Fruit fly (Drosophila melanogaster) whole organism, embryonic: ENCODE results near the gene Rnb.

Experiments
- B-H1 ChIP-seq: fragments of 200-800 bp; sonication (Bioruptor generic); IDR thresholded peaks from 3 replicates; pipeline ENCODE4 v1.3.6; 2022; ENCODE audit warnings: missing biosample characterization, missing genetic modification characterization
- Bdp1 ChIP-seq: fragments of 200-800 bp; sonication (Bioruptor generic); optimal IDR thresholded peaks from 3 replicates; lab custom pipeline; 2016; ENCODE audit warnings: missing biosample characterization, missing genetic modification characterization
- CG12155 ChIP-seq: fragments of 200-800 bp; sonication (Bioruptor generic); optimal IDR thresholded peaks from 3 replicates; lab custom pipeline; 2016; ENCODE audit warnings: missing biosample characterization, missing genetic modification characterization
- CG13424 ChIP-seq: fragments of 200-800 bp; sonication (Bioruptor generic); optimal IDR thresholded peaks from 2 replicates; lab custom pipeline; 2019; ENCODE audit warnings: missing biosample characterization, mild to moderate bottlenecking, missing genetic modification characterization, moderate library complexity
- CG13775 ChIP-seq: fragments of 200-800 bp; sonication (Bioruptor generic); optimal IDR thresholded peaks from 3 replicates; lab custom pipeline; 2017; ENCODE audit warnings: missing biosample characterization, mild to moderate bottlenecking, missing genetic modification characterization
- CG15073 ChIP-seq: fragments of 200-800 bp; sonication (Bioruptor generic); optimal IDR thresholded peaks from 2 replicates; lab custom pipeline; 2016; ENCODE audit warnings: missing biosample characterization, missing genetic modification characterization
- CG1603 ChIP-seq: fragments of 200-800 bp; sonication (Bioruptor generic); optimal IDR thresholded peaks from 2 replicates; lab custom pipeline; 2019; ENCODE audit warnings: missing biosample characterization, mild to moderate bottlenecking, missing genetic modification characterization, moderate library complexity
- CG16813 ChIP-seq: fragments of 200-800 bp; sonication (Bioruptor generic); IDR thresholded peaks from 3 replicates; pipeline ENCODE4 v1.3.6; 2022; ENCODE audit warnings: missing biosample characterization, missing genetic modification characterization; ENCODE audit not compliant: partially characterized antibody
- CG17568 ChIP-seq: fragments of 200-800 bp; sonication (Bioruptor generic); optimal IDR thresholded peaks from 2 replicates; lab custom pipeline; 2018; ENCODE audit warnings: missing biosample characterization, mild to moderate bottlenecking, missing genetic modification characterization, moderate library complexity
- CG4404 ChIP-seq: fragments of 200-800 bp; sonication (Bioruptor generic); IDR thresholded peaks from 2 replicates; pipeline ENCODE4 v1.3.6; 2022; ENCODE audit warnings: missing biosample characterization, missing genetic modification characterization
- CG5245 ChIP-seq: fragments of 200-800 bp; sonication (Bioruptor generic); optimal IDR thresholded peaks from 3 replicates; lab custom pipeline; 2016; ENCODE audit warnings: missing biosample characterization, missing genetic modification characterization
- CG6254 ChIP-seq: fragments of 200-800 bp; sonication (Bioruptor generic); optimal IDR thresholded peaks from 3 replicates; lab custom pipeline; 2017; ENCODE audit warnings: mild to moderate bottlenecking, missing biosample characterization, missing genetic modification reagents, missing genetic modification characterization
- CG6854 ChIP-seq: fragments of 200-800 bp; sonication (Bioruptor generic); optimal IDR thresholded peaks from 3 replicates; lab custom pipeline; 2017; ENCODE audit warnings: missing biosample characterization, mild to moderate bottlenecking, missing genetic modification characterization
- CG8478 ChIP-seq: fragments of >200 bp; optimal IDR thresholded peaks from 2 replicates; lab custom pipeline; 2018
- CG9437 ChIP-seq: fragments of 200-800 bp; sonication (Bioruptor generic); optimal IDR thresholded peaks from 2 replicates; lab custom pipeline; 2018; ENCODE audit warnings: missing biosample characterization, mild to moderate bottlenecking, missing genetic modification characterization
- CG9797 ChIP-seq: fragments of 200-800 bp; sonication (Bioruptor generic); optimal IDR thresholded peaks from 3 replicates; lab custom pipeline; 2018; ENCODE audit warnings: missing biosample characterization, mild to moderate bottlenecking, missing genetic modification characterization
- Camta ChIP-seq: fragments of 200-800 bp; sonication (Bioruptor generic); optimal IDR thresholded peaks from 2 replicates; lab custom pipeline; 2016; ENCODE audit warnings: missing biosample characterization, missing genetic modification characterization
- Chrac-16 ChIP-seq: fragments of 200-800 bp; sonication (Bioruptor generic); optimal IDR thresholded peaks from 3 replicates; lab custom pipeline; 2016; ENCODE audit warnings: missing biosample characterization, missing genetic modification characterization
- D ChIP-seq, 2 experiments: fragments of 200-800 bp in 1 of 2; fragments of >200 bp in 1 of 2; sonication (Bioruptor generic) in 1 of 2; optimal IDR thresholded peaks; 2 replicates in 1 of 2; 3 replicates in 1 of 2; lab custom pipeline; 2017; ENCODE audit warnings: mild to moderate bottlenecking in 1 of 2, missing biosample characterization in 1 of 2, missing genetic modification characterization in 1 of 2, missing genetic modification reagents in 1 of 2
- Dip3 ChIP-seq: fragments of 200-800 bp; sonication (Bioruptor generic); optimal IDR thresholded peaks from 3 replicates; lab custom pipeline; 2016; ENCODE audit warnings: missing biosample characterization, missing genetic modification characterization
- ERR ChIP-seq: fragments of 200-800 bp; sonication (Bioruptor generic); optimal IDR thresholded peaks from 2 replicates; lab custom pipeline; 2016; ENCODE audit warnings: missing biosample characterization, missing genetic modification characterization
- Ets65A ChIP-seq: fragments of 200-800 bp; sonication (Bioruptor generic); peaks from one replicate; lab custom pipeline; 2016; ENCODE audit warnings: missing biosample characterization, missing genetic modification characterization
- Gsc ChIP-seq: fragments of 200-800 bp; sonication (Bioruptor generic); IDR thresholded peaks from 2 replicates; pipeline ENCODE4 v1.3.6; 2022; ENCODE audit warnings: missing biosample characterization, missing genetic modification characterization
- HLH4C ChIP-seq: fragments of 200-800 bp; sonication (Bioruptor generic); IDR thresholded peaks from 3 replicates; pipeline ENCODE4 v1.3.6; 2022; ENCODE audit warnings: missing biosample characterization, missing genetic modification characterization; ENCODE audit not compliant: partially characterized antibody
- HmgD ChIP-seq: fragments of 200-800 bp; sonication (Bioruptor generic); optimal IDR thresholded peaks from 3 replicates; lab custom pipeline; 2016; ENCODE audit warnings: missing biosample characterization, missing genetic modification characterization
- Hr39 ChIP-seq: fragments of >200 bp; optimal IDR thresholded peaks from 2 replicates; lab custom pipeline; 2017
- Mrtf ChIP-seq: fragments of 200-800 bp; sonication (Bioruptor generic); IDR thresholded peaks from 3 replicates; pipeline ENCODE4 v1.3.6; 2022; ENCODE audit warnings: missing biosample characterization, missing genetic modification characterization
- Nf-YB ChIP-seq: fragments of 200-800 bp; sonication (Bioruptor generic); optimal IDR thresholded peaks from 3 replicates; lab custom pipeline; 2019; ENCODE audit warnings: missing biosample characterization, mild to moderate bottlenecking, missing genetic modification characterization, moderate library complexity
- Oli ChIP-seq: fragments of 200-800 bp; sonication (Bioruptor generic); optimal IDR thresholded peaks from 2 replicates; lab custom pipeline; 2018; ENCODE audit warnings: missing biosample characterization, mild to moderate bottlenecking, missing genetic modification characterization, moderate library complexity
- PHDP ChIP-seq: fragments of 200-800 bp; sonication (Bioruptor generic); optimal IDR thresholded peaks from 3 replicates; lab custom pipeline; 2018; ENCODE audit warnings: missing biosample characterization, mild to moderate bottlenecking, missing genetic modification characterization, moderate library complexity
- Rx ChIP-seq: fragments of 200-800 bp; sonication (Bioruptor generic); IDR thresholded peaks from 2 replicates; pipeline ENCODE4 v1.3.6; 2022; ENCODE audit warnings: missing biosample characterization, missing genetic modification characterization
- Sry-β ChIP-seq: fragments of 200-800 bp; sonication (Bioruptor generic); optimal IDR thresholded peaks from 2 replicates; lab custom pipeline; 2018; ENCODE audit warnings: missing biosample characterization, mild to moderate bottlenecking, missing genetic modification characterization, moderate library complexity
- Tbp ChIP-seq: fragments of >200 bp; optimal IDR thresholded peaks from 2 replicates; lab custom pipeline; 2018; ENCODE audit warnings: missing biosample characterization, missing genetic modification characterization
- YL-1 ChIP-seq: fragments of 200-800 bp; sonication (Bioruptor generic); optimal IDR thresholded peaks from 3 replicates; lab custom pipeline; 2017; ENCODE audit warnings: missing biosample characterization, mild to moderate bottlenecking, missing genetic modification characterization
- ac ChIP-seq: fragments of 200-800 bp; sonication (Bioruptor generic); optimal IDR thresholded peaks from 3 replicates; lab custom pipeline; 2017; ENCODE audit warnings: missing biosample characterization, mild to moderate bottlenecking, missing genetic modification characterization
- ap ChIP-seq: fragments of 200-800 bp; sonication (Bioruptor generic); IDR thresholded peaks from 2 replicates; pipeline ENCODE4 v1.3.6; 2022; ENCODE audit warnings: missing biosample characterization, missing genetic modification characterization
- ara ChIP-seq: fragments of 200-800 bp; sonication (Bioruptor generic); IDR thresholded peaks from 2 replicates; pipeline ENCODE4 v1.3.6; 2022; ENCODE audit warnings: missing biosample characterization, missing genetic modification characterization
- chm ChIP-seq: fragments of 200-800 bp; sonication (Bioruptor generic); IDR thresholded peaks from 2 replicates; pipeline ENCODE4 v1.3.6; 2022; ENCODE audit warnings: missing biosample characterization, missing genetic modification characterization
- da ChIP-seq: fragments of 200-800 bp; sonication (Bioruptor generic); optimal IDR thresholded peaks from 2 replicates; lab custom pipeline; 2016; ENCODE audit warnings: missing biosample characterization, missing genetic modification characterization
- eyg ChIP-seq: fragments of 200-800 bp; sonication (Bioruptor generic); optimal IDR thresholded peaks from 3 replicates; lab custom pipeline; 2016; ENCODE audit warnings: missing biosample characterization, missing genetic modification characterization
- fd96Cb ChIP-seq: fragments of 200-800 bp; sonication (Bioruptor generic); optimal IDR thresholded peaks from 2 replicates; lab custom pipeline; 2018; ENCODE audit warnings: missing biosample characterization, mild to moderate bottlenecking, missing genetic modification characterization, moderate library complexity
- grn ChIP-seq: fragments of 200-800 bp; sonication (Bioruptor generic); optimal IDR thresholded peaks from 3 replicates; lab custom pipeline; 2017; ENCODE audit warnings: missing biosample characterization, missing genetic modification characterization
- gt ChIP-seq: fragments of 200-800 bp; sonication (Bioruptor generic); IDR thresholded peaks from 2 replicates; pipeline ENCODE4 v1.3.6; 2022; ENCODE audit warnings: missing biosample characterization, missing genetic modification characterization
- lab ChIP-seq: fragments of 200-800 bp; sonication (Bioruptor generic); optimal IDR thresholded peaks from 3 replicates; lab custom pipeline; 2017; ENCODE audit warnings: missing biosample characterization, missing genetic modification characterization, mild to moderate bottlenecking, moderate library complexity, missing genetic modification reagents
- luna ChIP-seq: fragments of 200-800 bp; sonication (Bioruptor generic); optimal IDR thresholded peaks from 2 replicates; lab custom pipeline; 2016; ENCODE audit warnings: missing biosample characterization, missing genetic modification characterization
- nmo ChIP-seq: fragments of 200-800 bp; sonication (Bioruptor generic); optimal IDR thresholded peaks from 2 replicates; lab custom pipeline; 2018; ENCODE audit warnings: missing biosample characterization, mild to moderate bottlenecking, missing genetic modification characterization, moderate library complexity
- pan ChIP-seq, 4 experiments: fragments of >200 bp in 3 of 4; fragments of 200-800 bp in 1 of 4; sonication (Bioruptor generic) in 1 of 4; optimal IDR thresholded peaks in 3 of 4; IDR thresholded peaks in 1 of 4; 2 replicates each; pipeline versions ENCODE4 v1.3.6 to Lab custom; 2017 to 2022; ENCODE audit warnings: missing biosample characterization in 2 of 4, missing genetic modification characterization in 2 of 4, mixed read lengths in 1 of 4
- ranshi ChIP-seq: fragments of 200-800 bp; sonication (Bioruptor generic); IDR thresholded peaks from 2 replicates; pipeline ENCODE4 v1.3.6; 2022; ENCODE audit warnings: missing biosample characterization, missing genetic modification characterization
- sqz ChIP-seq: fragments of 200-800 bp; sonication (Bioruptor generic); optimal IDR thresholded peaks from 3 replicates; lab custom pipeline; 2018; ENCODE audit warnings: missing biosample characterization, mild to moderate bottlenecking, missing genetic modification characterization
- ssp ChIP-seq: fragments of 200-800 bp; sonication (Bioruptor generic); IDR thresholded peaks from 2 replicates; pipeline ENCODE4 v1.3.6; 2022; ENCODE audit warnings: missing biosample characterization, missing genetic modification characterization
- toy ChIP-seq: fragments of 200-800 bp; sonication (Bioruptor generic); IDR thresholded peaks from 2 replicates; pipeline ENCODE4 v1.3.6; 2022; ENCODE audit warnings: missing biosample characterization, missing genetic modification characterization

The Rnb gene

dm6 chr3R:29772795-29773331 is 26.3 kb downstream of the Rnb start (continued):
- TF ChIP-seq CG6854 (GFP tag; lab: Kevin White, UChicago) (no peak), nmo (GFP tag; lab: Kevin White, UChicago) (no peak), ap (GFP tag; lab: Robert Waterston, UW) (no peak), HmgD (GFP tag; lab: Kevin White, UChicago) (peak; percentile 46), YL-1 (GFP tag; lab: Kevin White, UChicago) (peak; percentile 71), ara (0 out of 2 replicates have a peak, but pooled peaks have one; percentile 25), CG4404 (GFP tag; lab: Robert Waterston, UW) (no peak), CG1603 (peak; percentile 22), ranshi (GFP tag; lab: Robert Waterston, UW) (no peak), eyg (GFP tag; lab: Kevin White, UChicago) (no peak), Chrac-16 (GFP tag; lab: Kevin White, UChicago) (no peak), Hr39 (lab: Kevin White, UChicago) (no peak), CG16813 (peak; percentile 37; the same call in 1 of the 3 replicates), ac (GFP tag; lab: Kevin White, UChicago) (no peak), Mrtf (no peak), Tbp (GFP tag; lab: Kevin White, UChicago) (no peak), Bdp1 (GFP tag; lab: Kevin White, UChicago) (no peak), toy (GFP tag; lab: Robert Waterston, UW) (no peak), Ets65A (GFP tag; lab: Kevin White, UChicago) (no peak), Dip3 (GFP tag; lab: Kevin White, UChicago) (no peak), CG13775 (GFP tag; lab: Kevin White, UChicago) (no peak), CG13424 (tag; lab: Kevin White, UChicago) (no peak), CG9797 (GFP tag; lab: Kevin White, UChicago) (no peak), Rx (GFP tag; lab: Robert Waterston, UW) (0 out of 2 replicates have a peak, but pooled peaks have one; percentile 9), Camta (GFP tag; lab: Kevin White, UChicago) (no peak), B-H1 (GFP tag; lab: Robert Waterston, UW) (no peak), ssp (no peak), Oli (tag; lab: Kevin White, UChicago) (no peak), Sry-β (GFP tag; lab: Kevin White, UChicago) (no peak), fd96Cb (no peak), gt (GFP tag; lab: Robert Waterston, UW) (no peak), luna (GFP tag; lab: Kevin White, UChicago) (no peak), ERR (GFP tag; lab: Kevin White, UChicago) (peak; percentile 30), CG9437 (GFP tag; lab: Kevin White, UChicago) (no peak), Gsc (GFP tag; lab: Robert Waterston, UW) (no peak), CG5245 (no peak), lab (peak; percentile 80), pan (optimal IDR thresholded peaks at IDR 0.05; lab: Kevin White, UChicago) (no peak), pan (GFP tag; optimal IDR thresholded peaks at IDR 0.05 in 1 of 2, IDR thresholded peaks at IDR 0.05 in 1 of 2) (peak in 1 of 2 experiments; percentile 45), CG17568 (GFP tag; lab: Kevin White, UChicago) (no peak), chm (peak; percentile 62; the same call in 1 of the 2 replicates), sqz (GFP tag; lab: Kevin White, UChicago) (no peak), HLH4C (no peak), CG12155 (GFP tag; lab: Kevin White, UChicago) (no peak), CG15073 (GFP tag; lab: Kevin White, UChicago) (peak; percentile 52), Nf-YB (GFP tag; lab: Kevin White, UChicago) (peak; percentile 44), da (no peak), CG8478 (lab: Kevin White, UChicago) (peak; percentile 96), CG6254 (GFP tag; lab: Kevin White, UChicago) (peak; percentile 23), D (optimal IDR thresholded peaks at IDR 0.05; lab: Kevin White, UChicago) (no peak), D (GFP tag; optimal IDR thresholded peaks at IDR 0.05; lab: Kevin White, UChicago) (peak; percentile 8), PHDP (tag; lab: Kevin White, UChicago) (no peak), grn (peak; percentile 82)
